Worm (Caenorhabditis elegans) whole organism, midembryonic: Measurements from ENCODE around the gene Y62H9A.3.

Experiments
- T22C8.4 ChIP-seq: fragments of 200-800 bp; sonication (Bioruptor generic); IDR thresholded peaks from 2 replicates; pipeline ENCODE4 v1.3.6; 2022; ENCODE audit warnings: missing genetic modification characterization, missing compliant biosample characterization
- cog-1 ChIP-seq: sonication (generic microtip); optimal IDR thresholded peaks from 2 replicates; lab custom pipeline; 2016; ENCODE audit warnings: missing genetic modification characterization, missing compliant biosample characterization
- flt-1 ChIP-seq: fragments of 200-800 bp; sonication (Bioruptor generic); IDR thresholded peaks from 2 replicates; pipeline ENCODE4 v1.3.6; 2022; ENCODE audit warnings: missing genetic modification characterization, missing compliant biosample characterization
- klf-2 ChIP-seq: fragments of 200-800 bp; sonication (Bioruptor generic); conservative IDR thresholded peaks from 2 replicates; pipeline ENCODE4 v1.3.6; 2022; ENCODE audit warnings: missing genetic modification reagents, missing genetic modification characterization, missing compliant biosample characterization
- med-1 ChIP-seq: sonication (generic microtip); optimal IDR thresholded peaks from 2 replicates; lab custom pipeline; 2017; ENCODE audit warnings: missing genetic modification characterization, mild to moderate bottlenecking, missing compliant biosample characterization, antibody characterized with exemption, missing genetic modification reagents; ENCODE audit not compliant: insufficient read depth
- ztf-29 ChIP-seq: fragments of 200-800 bp; sonication (Bioruptor generic); IDR thresholded peaks from 2 replicates; pipeline ENCODE4 v1.3.6; 2022; ENCODE audit warnings: missing genetic modification reagents, missing genetic modification characterization, missing compliant biosample characterization

ce11 chrX:11927585-11927984 lies 47.8 kb upstream of the Y62H9A.3 start, which contains the start of gene F55G7.4:
- TF ChIP-seq med-1 (GFP tag; lab: Kevin White, UChicago): no peak
- TF ChIP-seq flt-1 (GFP tag; lab: Robert Waterston, UW): no peak
- no peak for TF ChIP-seq T22C8.4 (GFP tag; lab: Robert Waterston, UW)
- no peak for TF ChIP-seq ztf-29
- TF ChIP-seq cog-1: no peak
- TF ChIP-seq klf-2 (GFP tag; lab: Robert Waterston, UW): no peak
